Fruit fly (Drosophila melanogaster): ENCODE results near the gene sba.
A peak's percentile ranks its signal among the peaks of the same experiment; 100 is the strongest.

Gene sba

dm6 chr3R:23890886-23891285, 31.9 kb downstream of the sba start, which contains the start of gene TfIIA-S (continued):
- TF ChIP-seq CG13287 (GFP tag; IDR thresholded peaks at IDR 0.05; ENCODE audit: partially characterized antibody) = no peak
- TF ChIP-seq CG2120 (GFP tag; optimal IDR thresholded peaks at IDR 0.05) = peak; percentile 91
- peak; percentile 63 for TF ChIP-seq CG17359 (tag; optimal IDR thresholded peaks at IDR 0.05)
- TF ChIP-seq CG8765 (GFP tag; IDR thresholded peaks at IDR 0.05) = no peak
- no peak for TF ChIP-seq CG6254 (GFP tag; optimal IDR thresholded peaks at IDR 0.05)
- peak; percentile 34 for TF ChIP-seq Elba2 (GFP tag; optimal IDR thresholded peaks at IDR 0.05)
- peak; percentile 60 for TF ChIP-seq CG18476 (GFP tag; optimal IDR thresholded peaks at IDR 0.05)
- TF ChIP-seq NC2α (GFP tag; optimal IDR thresholded peaks at IDR 0.05) = peak; percentile 75
- TF ChIP-seq sqz (GFP tag; optimal IDR thresholded peaks at IDR 0.05) = no peak
- TF ChIP-seq Hr51 (GFP tag; optimal IDR thresholded peaks at IDR 0.05) = peak in 1 of 2 experiments; percentile 83
- no peak for TF ChIP-seq CG2129 (GFP tag; IDR thresholded peaks at IDR 0.05; ENCODE audit: partially characterized antibody)
- TF ChIP-seq gfzf (GFP tag; optimal IDR thresholded peaks at IDR 0.05) = peak; percentile 67
- TF ChIP-seq Rx (GFP tag; IDR thresholded peaks at IDR 0.05) = no peak
- TF ChIP-seq slou (GFP tag; optimal IDR thresholded peaks at IDR 0.05) = peak; percentile 68
- no peak for TF ChIP-seq Scr (GFP tag; IDR thresholded peaks at IDR 0.05; ENCODE audit: partially characterized antibody)
- TF ChIP-seq CG4730 (GFP tag; IDR thresholded peaks at IDR 0.05) = no peak
- peak; percentile 35 for TF ChIP-seq psq (GFP tag; optimal IDR thresholded peaks at IDR 0.05)
- no peak for TF ChIP-seq Rfx (GFP tag; IDR thresholded peaks at IDR 0.05)
- no peak for TF ChIP-seq Doc2 (GFP tag; IDR thresholded peaks at IDR 0.05)
- no peak for TF ChIP-seq CG42726 (GFP tag; IDR thresholded peaks at IDR 0.05; ENCODE audit: partially characterized antibody)
- no peak for TF ChIP-seq sna (GFP tag; IDR thresholded peaks at IDR 0.05; ENCODE audit: partially characterized antibody)
- TF ChIP-seq CG8388 (GFP tag; optimal IDR thresholded peaks at IDR 0.05) = no peak
- TF ChIP-seq Sox102F (GFP tag; optimal IDR thresholded peaks at IDR 0.05) = no peak
- TF ChIP-seq CG2202 (tag; optimal IDR thresholded peaks at IDR 0.05) = peak; percentile 11
- peak; percentile 64 for TF ChIP-seq trh (GFP tag; optimal IDR thresholded peaks at IDR 0.05)
- TF ChIP-seq ATbp (GFP tag; optimal IDR thresholded peaks at IDR 0.05) = peak; percentile 43
- no peak for TF ChIP-seq CG2875 (GFP tag; optimal IDR thresholded peaks at IDR 0.05)
- no peak for TF ChIP-seq knrl (GFP tag; IDR thresholded peaks at IDR 0.05; ENCODE audit: partially characterized antibody)
- TF ChIP-seq sob (GFP tag; IDR thresholded peaks at IDR 0.05) = no peak
- TF ChIP-seq TFAM (GFP tag; optimal IDR thresholded peaks at IDR 0.05) = no peak
- TF ChIP-seq Usf (GFP tag; optimal IDR thresholded peaks at IDR 0.05) = peak; percentile 34
- no peak for TF ChIP-seq lov (optimal IDR thresholded peaks at IDR 0.05)
- no peak for TF ChIP-seq lov (GFP tag; IDR thresholded peaks at IDR 0.05)
- peak; percentile 99 for TF ChIP-seq Med (GFP tag)
- TF ChIP-seq CG17328 (GFP tag; IDR thresholded peaks at IDR 0.05) = no peak
- no peak for TF ChIP-seq Aef1 (GFP tag; IDR thresholded peaks at IDR 0.05)
- TF ChIP-seq ttk (GFP tag; IDR thresholded peaks at IDR 0.05) = no peak
- TF ChIP-seq CG1529 (GFP tag; optimal IDR thresholded peaks at IDR 0.05) = no peak
- peak; percentile 74 for TF ChIP-seq CG8089 (GFP tag; optimal IDR thresholded peaks at IDR 0.05)
- no peak for TF ChIP-seq cad (GFP tag; optimal IDR thresholded peaks at IDR 0.05)
- no peak for TF ChIP-seq CG6791 (GFP tag; IDR thresholded peaks at IDR 0.05; ENCODE audit: partially characterized antibody)
- no peak for TF ChIP-seq CG7745 (tag; optimal IDR thresholded peaks at IDR 0.05)
- TF ChIP-seq CG31365 (tag; optimal IDR thresholded peaks at IDR 0.05) = peak; percentile 26
- no peak for TF ChIP-seq odd (GFP tag; optimal IDR thresholded peaks at IDR 0.05)
- peak; percentile 12 for TF ChIP-seq CG6854 (GFP tag; optimal IDR thresholded peaks at IDR 0.05)
- TF ChIP-seq zen (tag; optimal IDR thresholded peaks at IDR 0.05) = peak; percentile 55
- TF ChIP-seq Fer1 (GFP tag; optimal IDR thresholded peaks at IDR 0.05) = peak; percentile 82
- TF ChIP-seq CG8944 (GFP tag; optimal IDR thresholded peaks at IDR 0.05) = peak; percentile 85
- no peak for TF ChIP-seq CkIIα-i1 (GFP tag; IDR thresholded peaks at IDR 0.05)
- peak; percentile 85 for TF ChIP-seq bcd (GFP tag; optimal IDR thresholded peaks at IDR 0.05)
- peak; percentile 90 for TF ChIP-seq Xbp1 (GFP tag; optimal IDR thresholded peaks at IDR 0.05)

Data from whole organism, embryonic.